Worm (Caenorhabditis elegans): ENCODE results near the gene T07A5.7.

DNA sequence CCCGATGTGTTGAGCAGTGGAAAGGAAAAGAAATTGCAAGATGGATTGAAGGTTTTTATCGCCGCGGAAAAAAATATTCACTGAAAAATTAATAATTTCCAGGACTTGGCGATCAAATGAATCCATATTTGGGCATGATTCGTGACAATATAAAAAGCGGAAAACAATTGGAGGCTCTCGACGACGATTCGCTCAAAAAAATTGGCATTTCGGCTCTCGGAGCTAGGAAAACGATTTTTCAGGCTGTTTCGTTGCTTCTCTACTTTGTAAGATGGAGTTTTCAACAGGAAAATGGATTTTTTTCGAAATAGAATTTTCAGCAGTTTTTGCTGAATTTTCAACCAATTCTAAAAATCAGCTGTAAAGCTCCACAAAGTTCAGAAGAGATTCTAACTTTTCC lies 39.1 kb downstream of the T07A5.7 start:
- TF ChIP-seq ama-1 (optimal IDR thresholded peaks at IDR 0.05) (no peak), hmbx-1 (tag; optimal IDR thresholded peaks at IDR 0.05) (no peak), pes-1 (GFP tag; IDR thresholded peaks at IDR 0.05) (no peak), aly-1 (tag; optimal IDR thresholded peaks at IDR 0.05) (no peak), hmg-4 (GFP tag; optimal IDR thresholded peaks at IDR 0.05) (no peak), tbx-11 (GFP tag; IDR thresholded peaks at IDR 0.05) (no peak), ets-7 (tag; optimal IDR thresholded peaks at IDR 0.05) (no peak)
